Fruit fly (Drosophila melanogaster): ENCODE data around the gene fax.

- TF ChIP-seq fd96Ca (GFP tag; IDR thresholded peaks at IDR 0.05) (no peak), gl (tag; optimal IDR thresholded peaks at IDR 0.05) (no peak), Snoo (tag; optimal IDR thresholded peaks at IDR 0.05) (no peak), rn (GFP tag; IDR thresholded peaks at IDR 0.05) (no peak), CG4496 (GFP tag; IDR thresholded peaks at IDR 0.05) (no peak), EcR (GFP tag; optimal IDR thresholded peaks at IDR 0.05) (no peak), CG34367 (tag; optimal IDR thresholded peaks at IDR 0.05) (no peak), CG8301 (tag; optimal IDR thresholded peaks at IDR 0.05) (no peak)
These were observed 844 bp upstream of the fax start, which contains the start of gene Serinc for dm6 chr3L:16412394-16412950.
